Worm (Caenorhabditis elegans): Measurements from ENCODE around the gene msrp-7.

The msrp-7 gene

DNA sequence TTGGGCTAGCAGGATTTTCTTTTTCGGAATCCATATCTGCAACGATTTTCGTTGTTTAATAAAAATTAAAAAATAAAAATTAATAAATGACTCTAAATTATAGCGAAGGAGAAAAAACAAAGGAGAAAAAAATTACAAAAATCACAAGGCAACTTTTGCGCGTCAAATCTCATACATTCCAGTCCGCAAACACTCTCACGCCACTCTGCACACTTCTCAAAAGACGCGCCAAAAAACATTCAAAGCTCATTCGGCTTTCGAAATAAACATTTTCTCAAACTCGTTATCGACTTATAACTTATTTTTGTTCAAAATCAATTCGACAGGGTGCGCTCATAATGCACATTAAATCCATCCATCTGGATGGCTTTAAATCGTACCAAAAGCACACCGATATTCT is 13.3 kb downstream of the msrp-7 start, which contains the start of the genes R06F6.12 and mix-1 (continued):
- TF ChIP-seq nhr-179 (tag; optimal IDR thresholded peaks at IDR 0.05): no peak
- TF ChIP-seq zim-3 (tag; optimal IDR thresholded peaks at IDR 0.05): no peak
- peak; percentile 81 for TF ChIP-seq dpl-1 (GFP tag; optimal IDR thresholded peaks at IDR 0.05)
- no peak for TF ChIP-seq attf-6 (GFP tag; IDR thresholded peaks at IDR 0.05)
- TF ChIP-seq ztf-26 (tag; optimal IDR thresholded peaks at IDR 0.05): no peak
- no peak for TF ChIP-seq egl-44 (GFP tag; IDR thresholded peaks at IDR 0.05)
- TF ChIP-seq akir-1 (GFP tag; optimal IDR thresholded peaks at IDR 0.05): no peak
- TF ChIP-seq F33H1.4 (GFP tag; IDR thresholded peaks at IDR 0.05): peak; percentile 59
- no peak for TF ChIP-seq ceh-100 (GFP tag; IDR thresholded peaks at IDR 0.05)
- TF ChIP-seq madf-10 (tag; optimal IDR thresholded peaks at IDR 0.05): no peak
- TF ChIP-seq B0019.2 (GFP tag; conservative IDR thresholded peaks at IDR 0.05): no peak
- TF ChIP-seq let-526 (GFP tag; IDR thresholded peaks at IDR 0.05): no peak
- 0 out of 2 replicates have a peak, but pooled peaks have one; percentile 9 for TF ChIP-seq ceh-91 (GFP tag; IDR thresholded peaks at IDR 0.05)
- no peak for TF ChIP-seq hmg-20 (GFP tag; IDR thresholded peaks at IDR 0.05)
- peak; percentile 66 for TF ChIP-seq lin-54 (GFP tag; optimal IDR thresholded peaks at IDR 0.05)
- no peak for TF ChIP-seq let-607 (tag; optimal IDR thresholded peaks at IDR 0.05)
- TF ChIP-seq ets-4 (GFP tag; optimal IDR thresholded peaks at IDR 0.05): no peak
- no peak for TF ChIP-seq ccch-3 (GFP tag; optimal IDR thresholded peaks at IDR 0.05)
- peak; percentile 10 for TF ChIP-seq snpc-1.3 (tag; optimal IDR thresholded peaks at IDR 0.05; ENCODE audit: insufficient read depth)
- no peak for TF ChIP-seq lag-1 (GFP tag; IDR thresholded peaks at IDR 0.05)
- TF ChIP-seq nhr-80 (tag; optimal IDR thresholded peaks at IDR 0.05): no peak
- TF ChIP-seq efl-1 (GFP tag; optimal IDR thresholded peaks at IDR 0.05): peak; percentile 83
- TF ChIP-seq snpc-1.1 (tag; optimal IDR thresholded peaks at IDR 0.05; ENCODE audit: insufficient read depth): no peak
- no peak for TF ChIP-seq unc-130 (GFP tag; optimal IDR thresholded peaks at IDR 0.05)
- no peak for TF ChIP-seq unc-62 (GFP tag; optimal IDR thresholded peaks at IDR 0.05)
- TF ChIP-seq ekl-4 (GFP tag; IDR thresholded peaks at IDR 0.05): no peak
- TF ChIP-seq bed-1 (GFP tag; IDR thresholded peaks at IDR 0.05): no peak
- no peak for TF ChIP-seq egl-18 (GFP tag; IDR thresholded peaks at IDR 0.05)
- TF ChIP-seq madf-8 (GFP tag; conservative IDR thresholded peaks at IDR 0.05): peak; percentile 46
- no peak for TF ChIP-seq mes-4 (tag; optimal IDR thresholded peaks at IDR 0.05)
- no peak for TF ChIP-seq F22D6.2 (tag; optimal IDR thresholded peaks at IDR 0.05)
- peak; percentile 62 for TF ChIP-seq snpc-3.4 (tag; optimal IDR thresholded peaks at IDR 0.05)
- no peak for TF ChIP-seq pha-4 (tag; optimal IDR thresholded peaks at IDR 0.05)
- peak; percentile 58 for TF ChIP-seq attf-5 (GFP tag; optimal IDR thresholded peaks at IDR 0.05)
- TF ChIP-seq nhr-90 (tag; optimal IDR thresholded peaks at IDR 0.05): no peak
- TF ChIP-seq B0261.1 (tag; optimal IDR thresholded peaks at IDR 0.05): no peak
- TF ChIP-seq hlh-12 (tag; optimal IDR thresholded peaks at IDR 0.05): no peak
- no peak for TF ChIP-seq nfya-1 (tag; optimal IDR thresholded peaks at IDR 0.05; ENCODE audit: borderline replicate concordance, insufficient read depth)
- TF ChIP-seq zfh-2 (GFP tag; conservative IDR thresholded peaks at IDR 0.05): no peak
- no peak for TF ChIP-seq T26A5.8 (tag; optimal IDR thresholded peaks at IDR 0.05)
- TF ChIP-seq tbx-9 (tag; optimal IDR thresholded peaks at IDR 0.05; ENCODE audit: borderline replicate concordance): no peak
- TF ChIP-seq cebp-1 (GFP tag; IDR thresholded peaks at IDR 0.05): no peak
- TF ChIP-seq cebp-1 (tag; optimal IDR thresholded peaks at IDR 0.05): peak; percentile 68
- no peak for TF ChIP-seq repo-1 (tag; optimal IDR thresholded peaks at IDR 0.05)
- TF ChIP-seq rpc-1 (optimal IDR thresholded peaks at IDR 0.05): no peak
- no peak for TF ChIP-seq rpc-1 (tag; optimal IDR thresholded peaks at IDR 0.05)
- no peak for TF ChIP-seq nhr-120 (GFP tag; IDR thresholded peaks at IDR 0.05)
- peak; percentile 62 for TF ChIP-seq mcd-1 (GFP tag; IDR thresholded peaks at IDR 0.05)
- TF ChIP-seq mel-28 (tag; optimal IDR thresholded peaks at IDR 0.05; ENCODE audit: borderline replicate concordance): no peak
- TF ChIP-seq lin-35 (GFP tag; optimal IDR thresholded peaks at IDR 0.05): peak in 1 of 3 experiments; percentile 81
